Fruit fly (Drosophila melanogaster): ENCODE data around the gene CG13630.

The CG13630 gene

dm6 chr3R:24719314-24720290, at the start of gene CG13630, which contains the start of gene tok:
TSS of gene CG13630 (minus strand) at chr3R:24719364.
TSS of gene tok (plus strand) at chr3R:24719697.
- TF ChIP-seq CG17801 (GFP tag; optimal IDR thresholded peaks at IDR 0.05; ENCODE audit: partially characterized antibody) = no peak

- no peak for TF ChIP-seq CG17801 (GFP tag; optimal IDR thresholded peaks at IDR 0.05; ENCODE audit: partially characterized antibody)
Observed at dm6 chr3R:24767667-24768340, 48.6 kb upstream of the CG13630 start.

dm6 chr3R:24766684-24767083, 47.5 kb upstream of the CG13630 start:
- no peak for TF ChIP-seq CG17801 (GFP tag; optimal IDR thresholded peaks at IDR 0.05; ENCODE audit: partially characterized antibody)

- TF ChIP-seq CG17801 (GFP tag; optimal IDR thresholded peaks at IDR 0.05; ENCODE audit: partially characterized antibody) = no peak
Observed at dm6 chr3R:24764971-24765370, 45.8 kb upstream of the CG13630 start, which contains the start of gene AstA. TSS of gene AstA (minus strand) at chr3R:24765071.

dm6 chr3R:24753561-24754027, 34.4 kb upstream of the CG13630 start, which contains the start of gene asp:
TSS of gene asp (plus strand) at chr3R:24753849.
- TF ChIP-seq CG17801 (GFP tag; optimal IDR thresholded peaks at IDR 0.05; ENCODE audit: partially characterized antibody) = no peak

- TF ChIP-seq CG17801 (GFP tag; optimal IDR thresholded peaks at IDR 0.05; ENCODE audit: partially characterized antibody) = no peak
Observed at dm6 chr3R:24749055-24749992, 30.2 kb upstream of the CG13630 start, which contains the start of gene tld. TSS of gene tld (plus strand) at chr3R:24749731.

- no peak for TF ChIP-seq CG17801 (GFP tag; optimal IDR thresholded peaks at IDR 0.05; ENCODE audit: partially characterized antibody)
Observed at dm6 chr3R:24727038-24727437, 7.9 kb upstream of the CG13630 start.

dm6 chr3R:24726347-24726891, 7.3 kb upstream of the CG13630 start:
- no peak for TF ChIP-seq CG17801 (GFP tag; optimal IDR thresholded peaks at IDR 0.05; ENCODE audit: partially characterized antibody)

- no peak for TF ChIP-seq CG17801 (GFP tag; optimal IDR thresholded peaks at IDR 0.05; ENCODE audit: partially characterized antibody)
Observed at dm6 chr3R:24720459-24721370, 1.6 kb upstream of the CG13630 start.

dm6 chr3R:24717289-24717688, 1.9 kb downstream of the CG13630 start, which contains the start of gene Polr2L:
TSS of gene Polr2L (plus strand) at chr3R:24717511.
- no peak for TF ChIP-seq CG17801 (GFP tag; optimal IDR thresholded peaks at IDR 0.05; ENCODE audit: partially characterized antibody)

dm6 chr3R:24712375-24712830, 6.8 kb downstream of the CG13630 start, which contains the start of the genes CG13627 and CG46316:
TSS of gene CG13627 (plus strand) at chr3R:24712780.
TSS of gene CG46316 (plus strand) at chr3R:24712780.
- no peak for TF ChIP-seq CG17801 (GFP tag; optimal IDR thresholded peaks at IDR 0.05; ENCODE audit: partially characterized antibody)

- no peak for TF ChIP-seq CG17801 (GFP tag; optimal IDR thresholded peaks at IDR 0.05; ENCODE audit: partially characterized antibody)
Observed at dm6 chr3R:24699309-24699708, 19.9 kb downstream of the CG13630 start.

dm6 chr3R:24692863-24693262, 26.3 kb downstream of the CG13630 start:
- no peak for TF ChIP-seq CG17801 (GFP tag; optimal IDR thresholded peaks at IDR 0.05; ENCODE audit: partially characterized antibody)

Data from ovary, adult (tissue).